Fruit fly (Drosophila melanogaster) whole organism, embryonic: ENCODE results near the gene Oscillin.

ENCODE experiments used
- Antp ChIP-seq: fragments of 200-800 bp; sonication (Bioruptor generic); optimal IDR thresholded peaks from 3 replicates; lab custom pipeline; 2016; ENCODE audit warnings: missing biosample characterization, missing genetic modification characterization
- Atf3 ChIP-seq: fragments of 200-800 bp; sonication (Bioruptor generic); optimal IDR thresholded peaks from 3 replicates; lab custom pipeline; 2016; ENCODE audit warnings: missing biosample characterization, missing genetic modification characterization
- Atf6 ChIP-seq: fragments of 200-800 bp; sonication (Bioruptor generic); IDR thresholded peaks from 2 replicates; pipeline ENCODE4 v1.3.6; 2022; ENCODE audit warnings: missing biosample characterization, missing genetic modification characterization
- B-H1 ChIP-seq: fragments of 200-800 bp; sonication (Bioruptor generic); IDR thresholded peaks from 3 replicates; pipeline ENCODE4 v1.3.6; 2022; ENCODE audit warnings: missing biosample characterization, missing genetic modification characterization
- BEAF-32 ChIP-seq: fragments of 200-800 bp; sonication (Bioruptor generic); optimal IDR thresholded peaks from 3 replicates; lab custom pipeline; 2017; ENCODE audit warnings: missing biosample characterization, missing genetic modification characterization, mild to moderate bottlenecking, moderate library complexity, missing genetic modification reagents
- BtbVII ChIP-seq: fragments of 200-800 bp; sonication (Bioruptor generic); optimal IDR thresholded peaks from 3 replicates; lab custom pipeline; 2017; ENCODE audit warnings: missing biosample characterization, mild to moderate bottlenecking, missing genetic modification characterization
- CG10321 ChIP-seq: fragments of 200-800 bp; sonication (Bioruptor generic); IDR thresholded peaks from 2 replicates; pipeline ENCODE4 v1.3.6; 2022; ENCODE audit warnings: missing biosample characterization, missing genetic modification characterization
- CG11560 ChIP-seq: fragments of 200-800 bp; sonication (Bioruptor generic); IDR thresholded peaks from 3 replicates; pipeline ENCODE4 v1.3.6; 2022; ENCODE audit warnings: missing biosample characterization, missing genetic modification characterization
- CG12391 ChIP-seq: fragments of 200-800 bp; sonication (Bioruptor generic); optimal IDR thresholded peaks from 3 replicates; lab custom pipeline; 2018; ENCODE audit warnings: missing biosample characterization, mild to moderate bottlenecking, missing genetic modification characterization, moderate library complexity
- CG14860 ChIP-seq: fragments of 200-800 bp; sonication (Bioruptor generic); IDR thresholded peaks from 3 replicates; pipeline ENCODE4 v1.3.6; 2022; ENCODE audit warnings: missing biosample characterization, missing genetic modification characterization; ENCODE audit not compliant: partially characterized antibody
- CG17802 ChIP-seq: fragments of 200-800 bp; sonication (Bioruptor generic); optimal IDR thresholded peaks from 2 replicates; lab custom pipeline; 2018; ENCODE audit warnings: missing biosample characterization, mild to moderate bottlenecking, missing genetic modification characterization, moderate library complexity
- CG30403 ChIP-seq: fragments of 200-800 bp; sonication (Bioruptor generic); optimal IDR thresholded peaks from 3 replicates; lab custom pipeline; 2016; ENCODE audit warnings: missing biosample characterization, missing genetic modification characterization
- CG3163 ChIP-seq: fragments of 200-800 bp; sonication (Bioruptor generic); optimal IDR thresholded peaks from 3 replicates; lab custom pipeline; 2016; ENCODE audit warnings: missing biosample characterization, missing genetic modification characterization
- CG3847 ChIP-seq: fragments of 200-800 bp; sonication (Bioruptor generic); IDR thresholded peaks from 2 replicates; pipeline ENCODE4 v1.3.6; 2022; ENCODE audit warnings: missing biosample characterization, missing genetic modification characterization
- CG43689 ChIP-seq: fragments of 200-800 bp; sonication (Bioruptor generic); IDR thresholded peaks from 2 replicates; pipeline ENCODE4 v1.3.6; 2022; ENCODE audit warnings: missing biosample characterization, missing genetic modification characterization
- CG4404 ChIP-seq: fragments of 200-800 bp; sonication (Bioruptor generic); IDR thresholded peaks from 2 replicates; pipeline ENCODE4 v1.3.6; 2022; ENCODE audit warnings: missing biosample characterization, missing genetic modification characterization
- CG4617 ChIP-seq: fragments of 200-800 bp; sonication (Bioruptor generic); optimal IDR thresholded peaks from 3 replicates; lab custom pipeline; 2016; ENCODE audit warnings: missing biosample characterization, missing genetic modification characterization, borderline replicate concordance
- CG5953 ChIP-seq: fragments of 200-800 bp; sonication (Bioruptor generic); IDR thresholded peaks from 2 replicates; pipeline ENCODE4 v1.3.6; 2022; ENCODE audit warnings: missing biosample characterization, missing genetic modification characterization
- CG6654 ChIP-seq: fragments of 200-800 bp; sonication (Bioruptor generic); optimal IDR thresholded peaks from 2 replicates; lab custom pipeline; 2017; ENCODE audit warnings: missing biosample characterization, mild to moderate bottlenecking, missing genetic modification characterization
- CG6813 ChIP-seq: fragments of 200-800 bp; sonication (Bioruptor generic); optimal IDR thresholded peaks from 2 replicates; lab custom pipeline; 2017; ENCODE audit warnings: missing biosample characterization, missing genetic modification characterization, mild to moderate bottlenecking, moderate library complexity, missing genetic modification reagents
- CG9437 ChIP-seq: fragments of 200-800 bp; sonication (Bioruptor generic); optimal IDR thresholded peaks from 2 replicates; lab custom pipeline; 2018; ENCODE audit warnings: missing biosample characterization, mild to moderate bottlenecking, missing genetic modification characterization
- CG9797 ChIP-seq: fragments of 200-800 bp; sonication (Bioruptor generic); optimal IDR thresholded peaks from 3 replicates; lab custom pipeline; 2018; ENCODE audit warnings: missing biosample characterization, mild to moderate bottlenecking, missing genetic modification characterization
- CG9817 ChIP-seq: fragments of 200-800 bp; sonication (Bioruptor generic); optimal IDR thresholded peaks from 2 replicates; lab custom pipeline; 2018; ENCODE audit warnings: missing biosample characterization, mild to moderate bottlenecking, missing genetic modification characterization, moderate library complexity
- CG9932 ChIP-seq: fragments of 200-800 bp; sonication (Bioruptor generic); IDR thresholded peaks from 2 replicates; pipeline ENCODE4 v1.3.6; 2022; ENCODE audit warnings: missing biosample characterization, missing genetic modification characterization
- Chrac-16 ChIP-seq: fragments of 200-800 bp; sonication (Bioruptor generic); optimal IDR thresholded peaks from 3 replicates; lab custom pipeline; 2016; ENCODE audit warnings: missing biosample characterization, missing genetic modification characterization
- Dad ChIP-seq: fragments of 200-800 bp; sonication (Bioruptor generic); optimal IDR thresholded peaks from 3 replicates; lab custom pipeline; 2016; ENCODE audit warnings: missing biosample characterization, missing genetic modification characterization
- Dip3 ChIP-seq: fragments of 200-800 bp; sonication (Bioruptor generic); optimal IDR thresholded peaks from 3 replicates; lab custom pipeline; 2016; ENCODE audit warnings: missing biosample characterization, missing genetic modification characterization
- Gsc ChIP-seq: fragments of 200-800 bp; sonication (Bioruptor generic); IDR thresholded peaks from 2 replicates; pipeline ENCODE4 v1.3.6; 2022; ENCODE audit warnings: missing biosample characterization, missing genetic modification characterization
- Hey ChIP-seq: fragments of 200-800 bp; sonication (Bioruptor generic); optimal IDR thresholded peaks from 3 replicates; lab custom pipeline; 2018; ENCODE audit warnings: missing biosample characterization, mild to moderate bottlenecking, missing genetic modification characterization
- Hr51 ChIP-seq, 2 experiments: fragments of 200-800 bp; sonication (Bioruptor generic); optimal IDR thresholded peaks; 2 replicates in 1 of 2; 3 replicates in 1 of 2; lab custom pipeline; 2016 to 2018; ENCODE audit warnings: missing biosample characterization in 2 of 2, missing genetic modification characterization in 2 of 2, mild to moderate bottlenecking in 1 of 2, moderate library complexity in 1 of 2
- Mes4 ChIP-seq: fragments of 200-800 bp; sonication (Bioruptor generic); optimal IDR thresholded peaks from 2 replicates; lab custom pipeline; 2016; ENCODE audit warnings: missing biosample characterization, missing genetic modification characterization
- NC2β ChIP-seq: fragments of 200-800 bp; sonication (Bioruptor generic); optimal IDR thresholded peaks from 2 replicates; lab custom pipeline; 2016; ENCODE audit warnings: missing biosample characterization, missing genetic modification characterization
- Ravus ChIP-seq: fragments of 200-800 bp; sonication (Bioruptor generic); IDR thresholded peaks from 2 replicates; pipeline ENCODE4 v1.3.6; 2022; ENCODE audit warnings: missing biosample characterization, missing genetic modification characterization
- Sry-δ ChIP-seq: fragments of 200-800 bp; sonication (Bioruptor generic); optimal IDR thresholded peaks from 2 replicates; lab custom pipeline; 2016; ENCODE audit warnings: missing biosample characterization, missing genetic modification characterization
- ci ChIP-seq: fragments of 200-800 bp; sonication (Bioruptor generic); IDR thresholded peaks from 3 replicates; pipeline ENCODE4 v1.3.6; 2022; ENCODE audit warnings: missing biosample characterization, missing genetic modification characterization
- croc ChIP-seq: fragments of 200-800 bp; sonication (Bioruptor generic); conservative IDR thresholded peaks from 3 replicates; pipeline ENCODE4 v1.3.6; 2022; ENCODE audit warnings: missing biosample characterization, missing genetic modification characterization
- disco-r ChIP-seq: fragments of 200-800 bp; sonication (Bioruptor generic); optimal IDR thresholded peaks from 2 replicates; lab custom pipeline; 2016; ENCODE audit warnings: missing biosample characterization, missing genetic modification characterization
- exex ChIP-seq: fragments of 200-800 bp; sonication (Bioruptor generic); optimal IDR thresholded peaks from 4 replicates; lab custom pipeline; 2018; ENCODE audit warnings: missing biosample characterization, mild to moderate bottlenecking, missing genetic modification characterization, moderate library complexity
- hbn ChIP-seq: fragments of 200-800 bp; sonication (Bioruptor generic); IDR thresholded peaks from 2 replicates; pipeline ENCODE4 v1.3.6; 2022; ENCODE audit warnings: missing biosample characterization, missing genetic modification characterization; ENCODE audit not compliant: partially characterized antibody
- nerfin-1 ChIP-seq: fragments of 200-800 bp; sonication (Bioruptor generic); optimal IDR thresholded peaks from 3 replicates; lab custom pipeline; 2019; ENCODE audit warnings: missing biosample characterization, mild to moderate bottlenecking, missing genetic modification characterization, moderate library complexity
- nom ChIP-seq: fragments of 200-800 bp; sonication (Bioruptor generic); optimal IDR thresholded peaks from 2 replicates; lab custom pipeline; 2017; ENCODE audit warnings: missing biosample characterization, missing genetic modification characterization, mild to moderate bottlenecking, moderate library complexity, missing genetic modification reagents
- phol ChIP-seq: fragments of 200-800 bp; sonication (Bioruptor generic); optimal IDR thresholded peaks from 3 replicates; lab custom pipeline; 2018; ENCODE audit warnings: missing biosample characterization, mild to moderate bottlenecking, missing genetic modification characterization, moderate library complexity
- pnt ChIP-seq: fragments of 200-800 bp; sonication (Bioruptor generic); optimal IDR thresholded peaks from 3 replicates; lab custom pipeline; 2016; ENCODE audit warnings: missing biosample characterization, missing genetic modification characterization
- pros ChIP-seq: fragments of 200-800 bp; sonication (Bioruptor generic); optimal IDR thresholded peaks from 3 replicates; lab custom pipeline; 2019; ENCODE audit warnings: missing biosample characterization, mild to moderate bottlenecking, missing genetic modification characterization, moderate library complexity
- row ChIP-seq: fragments of 200-800 bp; sonication (Bioruptor generic); IDR thresholded peaks from 3 replicates; pipeline ENCODE4 v1.3.6; 2022; ENCODE audit warnings: missing biosample characterization, missing genetic modification characterization
- shn ChIP-seq: fragments of 200-800 bp; sonication (Bioruptor generic); optimal IDR thresholded peaks from 3 replicates; lab custom pipeline; 2016; ENCODE audit warnings: missing biosample characterization, missing genetic modification characterization
- sqz ChIP-seq: fragments of 200-800 bp; sonication (Bioruptor generic); optimal IDR thresholded peaks from 3 replicates; lab custom pipeline; 2018; ENCODE audit warnings: missing biosample characterization, mild to moderate bottlenecking, missing genetic modification characterization
- sug ChIP-seq: fragments of 200-800 bp; optimal IDR thresholded peaks from 2 replicates; lab custom pipeline; 2019; ENCODE audit warnings: missing biosample characterization, mild to moderate bottlenecking, missing genetic modification characterization, moderate library complexity
- tup ChIP-seq: fragments of 200-800 bp; sonication (Bioruptor generic); optimal IDR thresholded peaks from 2 replicates; lab custom pipeline; 2016; ENCODE audit warnings: missing biosample characterization, mild to moderate bottlenecking, missing genetic modification characterization, moderate library complexity
- zfh1 ChIP-seq: fragments of 200-800 bp; sonication (Bioruptor generic); IDR thresholded peaks from 3 replicates; pipeline ENCODE4 v1.3.6; 2022; ENCODE audit warnings: missing biosample characterization, missing genetic modification characterization

The Oscillin gene

DNA sequence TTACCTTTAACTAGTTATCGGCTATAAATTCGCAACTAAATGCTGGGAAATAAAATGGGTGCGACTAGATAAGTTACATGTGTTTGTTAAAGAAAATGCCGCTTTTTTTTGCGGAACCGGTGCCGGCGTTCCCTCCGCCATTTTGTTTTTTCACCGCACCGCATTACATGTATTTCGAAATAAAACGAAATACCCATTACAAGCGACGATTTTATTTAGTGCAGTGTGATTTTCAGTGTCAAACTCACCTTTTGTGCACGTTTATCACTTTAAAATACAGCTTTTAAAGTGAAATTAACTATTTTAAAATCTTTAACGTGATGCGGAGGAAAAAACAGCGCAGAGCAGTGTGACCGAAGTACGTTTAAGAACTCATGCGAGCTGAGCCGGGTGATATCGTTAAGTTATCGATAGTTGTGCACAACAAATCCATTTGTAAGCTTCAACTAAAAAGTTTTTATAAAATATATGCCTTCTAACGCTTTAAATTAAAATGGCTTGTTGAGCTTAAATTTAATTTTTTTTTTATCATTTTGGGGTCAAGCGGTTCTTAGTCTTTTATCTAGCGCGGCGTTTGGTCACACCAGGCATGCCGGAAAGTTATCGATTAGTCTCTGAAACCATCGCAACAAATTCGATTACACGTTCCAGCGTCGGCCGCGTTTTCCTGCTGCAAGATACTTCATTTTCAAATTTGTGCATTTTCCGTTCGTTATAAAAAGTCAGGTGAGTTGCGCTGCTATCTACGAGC, 4.8 kb upstream of the Oscillin start, which contains the start of the genes Hel25E and Lam (continued):
- TF ChIP-seq sqz (GFP tag; lab: Kevin White, UChicago) (no peak), Sry-δ (GFP tag; lab: Kevin White, UChicago) (peak; percentile 88), Atf3 (no peak), CG43689 (no peak), hbn (GFP tag; lab: Robert Waterston, UW) (peak; percentile 90), pnt (GFP tag; lab: Kevin White, UChicago) (no peak), zfh1 (GFP tag; lab: Robert Waterston, UW) (no peak), CG30403 (GFP tag; lab: Kevin White, UChicago) (peak; percentile 12), Gsc (no peak), CG9437 (GFP tag; lab: Kevin White, UChicago) (no peak), CG4404 (GFP tag; lab: Robert Waterston, UW) (no peak), Hr51 (GFP tag; optimal IDR thresholded peaks at IDR 0.05; lab: Kevin White, UChicago) (no peak), shn (GFP tag; lab: Kevin White, UChicago) (no peak), Antp (no peak), CG6654 (GFP tag; lab: Kevin White, UChicago) (no peak), Atf6 (GFP tag; lab: Robert Waterston, UW) (no peak), CG10321 (0 out of 2 replicates have a peak, but pooled peaks have one; percentile 16), CG5953 (GFP tag; lab: Robert Waterston, UW) (no peak), Chrac-16 (no peak), CG3163 (GFP tag; lab: Kevin White, UChicago) (no peak), CG17802 (tag; lab: Kevin White, UChicago) (no peak), nerfin-1 (tag; lab: Kevin White, UChicago) (no peak), row (GFP tag; lab: Robert Waterston, UW) (peak; percentile 71), Ravus (GFP tag; lab: Robert Waterston, UW) (no peak), CG9797 (GFP tag; lab: Kevin White, UChicago) (peak; percentile 98), BEAF-32 (peak; percentile 94), CG14860 (peak; percentile 66; the same call in 1 of the 3 replicates), ci (GFP tag; lab: Robert Waterston, UW) (no peak), BtbVII (GFP tag; lab: Kevin White, UChicago) (no peak), exex (no peak), Dad (no peak), croc (GFP tag; lab: Robert Waterston, UW) (no peak), sug (tag; lab: Kevin White, UChicago) (no peak), CG12391 (peak; percentile 63), B-H1 (GFP tag; lab: Robert Waterston, UW) (no peak), tup (GFP tag; lab: Kevin White, UChicago) (no peak), nom (GFP tag; lab: Kevin White, UChicago) (no peak), disco-r (GFP tag; lab: Kevin White, UChicago) (no peak), NC2β (peak; percentile 60), CG9932 (peak; percentile 35; the same call in 1 of the 2 replicates), CG4617 (GFP tag; lab: Kevin White, UChicago) (peak; percentile 19), Hey (no peak), phol (tag; lab: Kevin White, UChicago) (peak; percentile 96), CG3847 (peak; percentile 69), CG9817 (no peak), CG11560 (tag; lab: Robert Waterston, UW) (peak; percentile 39; the same call in 1 of the 3 replicates), Dip3 (GFP tag; lab: Kevin White, UChicago) (no peak), pros (GFP tag; lab: Kevin White, UChicago) (no peak), Mes4 (GFP tag; lab: Kevin White, UChicago) (no peak), CG6813 (GFP tag; lab: Kevin White, UChicago) (no peak)
